Fruit fly (Drosophila melanogaster) whole organism: ENCODE data around the gene CG7366.

Experiments
- CG8478 ChIP-seq: fragments of >200 bp; optimal IDR thresholded peaks from 2 replicates; lab custom pipeline; 2018; ENCODE audit warnings: inconsistent platforms
- Dll ChIP-seq: fragments of >200 bp; optimal IDR thresholded peaks from 2 replicates; lab custom pipeline; 2017
- pan ChIP-seq: fragments of >200 bp; optimal IDR thresholded peaks from 2 replicates; lab custom pipeline; 2017
- psq ChIP-seq: fragments of >200 bp; optimal IDR thresholded peaks from 2 replicates; lab custom pipeline; 2017
- usp ChIP-seq: fragments of >200 bp; optimal IDR thresholded peaks from 2 replicates; lab custom pipeline; 2017; ENCODE audit warnings: missing biosample characterization, missing genetic modification characterization, mixed read lengths

DNA sequence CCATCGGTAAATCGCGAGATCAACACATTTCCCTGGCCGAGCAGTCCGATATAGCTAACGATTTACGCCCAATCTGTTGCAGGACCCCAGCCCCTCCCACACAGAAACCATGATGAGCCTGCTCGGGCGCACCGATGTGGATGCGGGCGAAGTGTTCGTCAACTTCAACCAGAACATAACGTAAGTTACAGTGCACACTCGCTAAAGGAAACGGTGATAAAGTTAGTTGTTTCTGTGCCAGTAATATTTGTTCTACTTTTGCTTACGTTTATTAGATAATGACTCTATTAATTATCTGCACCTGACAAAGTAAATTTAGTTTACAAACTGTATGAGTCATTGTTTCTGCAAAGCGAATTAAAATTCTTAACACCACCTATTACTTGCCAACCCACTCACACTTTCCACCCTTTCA lies 14.8 kb downstream of the CG7366 start:
- TF ChIP-seq pan (lab: Kevin White, UChicago) (no peak), usp (GFP tag; lab: Kevin White, UChicago) (no peak), CG8478 (no peak), Dll (lab: Kevin White, UChicago) (no peak), psq (lab: Kevin White, UChicago) (no peak)
